Fruit fly (Drosophila melanogaster) whole organism, pupa: ENCODE results near the gene ctp.

Experiments used
- CG10348 ChIP-seq: fragments of 200-800 bp; sonication (Bioruptor generic); IDR thresholded peaks from 2 replicates; pipeline ENCODE4 v1.3.6; 2022; ENCODE audit warnings: missing biosample characterization, missing genetic modification characterization
- CG12605 ChIP-seq: fragments of 200-800 bp; sonication (Bioruptor generic); IDR thresholded peaks from 2 replicates; pipeline ENCODE4 v1.3.6; 2022; ENCODE audit warnings: missing biosample characterization, missing genetic modification characterization
- CG13204 ChIP-seq: fragments of 200-800 bp; sonication (Bioruptor generic); optimal IDR thresholded peaks from 2 replicates; lab custom pipeline; 2018; ENCODE audit warnings: missing biosample characterization, mild to moderate bottlenecking, missing genetic modification characterization, moderate library complexity
- CG14655 ChIP-seq: fragments of 200-800 bp; sonication (Bioruptor generic); optimal IDR thresholded peaks from 3 replicates; lab custom pipeline; 2017; ENCODE audit warnings: mild to moderate bottlenecking, missing biosample characterization, missing genetic modification reagents, missing genetic modification characterization
- CG15710 ChIP-seq: fragments of 200-800 bp; sonication (Bioruptor generic); optimal IDR thresholded peaks from 2 replicates; lab custom pipeline; 2018; ENCODE audit warnings: missing biosample characterization, mild to moderate bottlenecking, missing genetic modification characterization, moderate library complexity
- CG17806 ChIP-seq: fragments of 200-800 bp; sonication (Bioruptor generic); optimal IDR thresholded peaks from 2 replicates; lab custom pipeline; 2018; ENCODE audit warnings: missing biosample characterization, mild to moderate bottlenecking, missing genetic modification characterization, moderate library complexity
- CG32121 ChIP-seq: fragments of 200-800 bp; sonication (Bioruptor generic); IDR thresholded peaks from 2 replicates; pipeline ENCODE4 v1.3.6; 2022; ENCODE audit warnings: missing biosample characterization, missing genetic modification characterization
- CG34367 ChIP-seq: fragments of 200-800 bp; sonication (Bioruptor generic); optimal IDR thresholded peaks from 2 replicates; lab custom pipeline; 2018; ENCODE audit warnings: missing biosample characterization, mild to moderate bottlenecking, missing genetic modification characterization
- CG4496 ChIP-seq: fragments of 200-800 bp; sonication (Bioruptor generic); IDR thresholded peaks from 3 replicates; pipeline ENCODE4 v1.3.6; 2022; ENCODE audit warnings: missing biosample characterization, missing genetic modification characterization
- CG8159 ChIP-seq: fragments of 200-800 bp; sonication (Bioruptor generic); optimal IDR thresholded peaks from 3 replicates; lab custom pipeline; 2018; ENCODE audit warnings: missing biosample characterization, mild to moderate bottlenecking, missing genetic modification characterization, moderate library complexity
- CG8301 ChIP-seq: fragments of 200-800 bp; sonication (Bioruptor generic); optimal IDR thresholded peaks from 2 replicates; lab custom pipeline; 2018; ENCODE audit warnings: missing biosample characterization, mild to moderate bottlenecking, missing genetic modification characterization
- CG9948 ChIP-seq: fragments of 200-800 bp; sonication (Bioruptor generic); optimal IDR thresholded peaks from 2 replicates; lab custom pipeline; 2018; ENCODE audit warnings: missing biosample characterization, mild to moderate bottlenecking, missing genetic modification characterization, moderate library complexity
- D1 ChIP-seq: fragments of 200-800 bp; sonication (Bioruptor generic); optimal IDR thresholded peaks from 2 replicates; lab custom pipeline; 2018; ENCODE audit warnings: missing biosample characterization, mild to moderate bottlenecking, missing genetic modification characterization, moderate library complexity
- EcR ChIP-seq: fragments of 200-800 bp; sonication (Bioruptor generic); optimal IDR thresholded peaks from 3 replicates; lab custom pipeline; 2019; ENCODE audit warnings: missing biosample characterization, missing genetic modification characterization, mild to moderate bottlenecking, moderate library complexity, missing genetic modification reagents
- Pif1A ChIP-seq: fragments of 200-800 bp; sonication (Bioruptor generic); optimal IDR thresholded peaks from 3 replicates; lab custom pipeline; 2016; ENCODE audit warnings: missing biosample characterization, missing genetic modification characterization
- Pif1B ChIP-seq: fragments of 200-800 bp; sonication (Bioruptor generic); optimal IDR thresholded peaks from 3 replicates; lab custom pipeline; 2016; ENCODE audit warnings: missing biosample characterization, missing genetic modification characterization
- Snoo ChIP-seq: fragments of 200-800 bp; sonication (Bioruptor generic); optimal IDR thresholded peaks from 3 replicates; lab custom pipeline; 2017; ENCODE audit warnings: missing biosample characterization, mild to moderate bottlenecking, missing genetic modification characterization, inconsistent platforms
- fd96Ca ChIP-seq: fragments of 200-800 bp; sonication (Bioruptor generic); IDR thresholded peaks from 3 replicates; pipeline ENCODE4 v1.3.6; 2022; ENCODE audit warnings: missing biosample characterization, missing genetic modification characterization
- gl ChIP-seq: fragments of 200-800 bp; sonication (Bioruptor generic); optimal IDR thresholded peaks from 2 replicates; lab custom pipeline; 2018; ENCODE audit warnings: missing biosample characterization, mild to moderate bottlenecking, missing genetic modification characterization
- rn ChIP-seq: fragments of 200-800 bp; sonication (Bioruptor generic); IDR thresholded peaks from 2 replicates; pipeline ENCODE4 v1.3.6; 2022; ENCODE audit warnings: missing biosample characterization, missing genetic modification characterization

The ctp gene

DNA sequence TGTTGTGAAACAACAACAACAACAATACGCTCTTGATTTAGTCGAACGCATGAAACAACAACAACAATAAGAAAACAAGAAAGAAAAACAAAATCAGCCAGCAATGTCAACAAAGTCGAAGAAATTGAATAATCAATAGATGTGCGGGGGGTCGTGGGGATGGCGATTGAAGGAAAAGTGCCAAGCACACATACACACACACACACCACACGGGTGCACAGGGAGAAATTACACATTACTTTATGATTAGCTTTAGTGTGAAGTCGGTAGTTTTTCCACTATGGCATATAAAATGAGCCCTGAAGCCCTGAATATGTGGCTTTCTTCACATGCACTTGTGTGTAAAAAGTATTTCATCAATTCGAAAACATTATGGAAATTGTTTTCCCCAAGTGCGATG is 5.4 kb downstream of the ctp start:
- TF ChIP-seq Snoo (no peak), CG12605 (GFP tag; lab: Robert Waterston, UW) (no peak), CG9948 (tag; lab: Kevin White, UChicago) (no peak), Pif1B (no peak), CG17806 (tag; lab: Kevin White, UChicago) (no peak), CG34367 (no peak), D1 (no peak), CG32121 (GFP tag; lab: Robert Waterston, UW) (no peak), rn (GFP tag; lab: Robert Waterston, UW) (no peak), CG4496 (GFP tag; lab: Robert Waterston, UW) (no peak), gl (tag; lab: Kevin White, UChicago) (no peak)

DNA sequence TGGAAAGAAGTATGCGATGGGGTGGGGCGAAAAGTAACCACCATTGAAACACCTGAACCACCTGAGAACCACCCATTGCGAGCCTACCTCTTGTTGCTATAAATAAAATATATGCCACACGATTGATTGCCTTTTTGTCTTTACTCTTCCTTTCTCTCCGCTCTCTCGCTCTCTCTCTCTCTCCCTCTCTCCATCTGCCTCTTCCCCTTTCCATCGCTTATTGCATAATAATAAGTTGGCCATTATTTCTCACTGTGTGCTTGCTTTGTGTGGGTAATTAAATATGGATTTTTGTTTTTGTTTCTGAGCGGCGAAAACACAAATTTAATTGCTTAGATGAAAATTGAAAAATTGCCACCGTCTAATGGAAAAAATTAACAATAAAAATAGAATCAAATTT is 6.5 kb downstream of the ctp start:
- no peak for TF ChIP-seq CG13204 (GFP tag; lab: Kevin White, UChicago)
- TF ChIP-seq CG14655 (GFP tag; lab: Kevin White, UChicago), result no peak
- TF ChIP-seq CG17806 (tag; lab: Kevin White, UChicago), result no peak
- TF ChIP-seq fd96Ca (GFP tag; lab: Robert Waterston, UW), result no peak
- TF ChIP-seq Snoo, result no peak
- no peak for TF ChIP-seq gl (tag; lab: Kevin White, UChicago)
- TF ChIP-seq rn (GFP tag; lab: Robert Waterston, UW), result no peak
- no peak for TF ChIP-seq CG15710 (tag; lab: Kevin White, UChicago)
- no peak for TF ChIP-seq CG8159 (tag; lab: Kevin White, UChicago)
- TF ChIP-seq Pif1B, result no peak
- no peak for TF ChIP-seq D1
- no peak for TF ChIP-seq CG8301 (tag; lab: Kevin White, UChicago)
- no peak for TF ChIP-seq CG4496 (GFP tag; lab: Robert Waterston, UW)
- no peak for TF ChIP-seq EcR (GFP tag; lab: Kevin White, UChicago)
- TF ChIP-seq CG12605 (GFP tag; lab: Robert Waterston, UW), result no peak
- no peak for TF ChIP-seq Pif1A

DNA sequence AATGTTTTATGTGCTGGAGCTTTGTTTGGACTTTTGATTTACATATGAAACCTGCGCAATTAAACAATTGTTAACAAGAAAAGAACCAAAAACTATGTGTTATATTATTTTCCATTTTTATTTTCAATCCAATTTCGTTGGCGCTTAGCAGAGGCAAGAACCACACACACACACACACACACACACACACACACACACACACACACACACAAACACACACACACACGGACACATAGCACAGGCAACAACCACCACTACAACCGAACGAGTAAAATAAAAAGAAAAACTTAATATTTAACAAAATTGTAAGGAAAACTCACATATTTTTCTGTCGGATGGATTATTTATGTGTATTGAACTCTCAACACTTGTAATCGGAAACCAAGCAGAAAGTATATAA is 11.8 kb downstream of the ctp start:
- TF ChIP-seq fd96Ca (GFP tag; lab: Robert Waterston, UW), result no peak
- no peak for TF ChIP-seq CG8159 (tag; lab: Kevin White, UChicago)

DNA sequence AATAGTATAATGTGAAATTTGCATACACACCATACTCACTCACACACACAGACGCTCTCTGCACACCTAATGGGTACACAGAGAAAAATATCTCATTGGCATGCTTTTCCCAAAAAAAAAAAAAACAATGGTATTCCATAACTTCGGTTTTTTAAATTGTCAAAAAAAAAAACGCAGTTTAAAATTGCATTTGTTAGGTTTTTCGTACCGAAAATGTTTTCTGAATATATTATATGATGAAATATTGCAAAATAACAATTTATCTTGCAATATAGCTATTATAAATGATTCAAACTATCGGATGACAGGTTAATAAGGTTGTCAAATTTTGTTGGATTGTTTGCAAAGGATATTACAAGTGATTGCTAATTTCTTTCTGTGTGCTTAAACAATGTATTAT is 12.2 kb downstream of the ctp start:
- no peak for TF ChIP-seq Pif1B
- no peak for TF ChIP-seq CG13204 (GFP tag; lab: Kevin White, UChicago)
- TF ChIP-seq CG15710 (tag; lab: Kevin White, UChicago), result peak; percentile 5
- TF ChIP-seq Pif1A, result no peak
- no peak for TF ChIP-seq CG9948 (tag; lab: Kevin White, UChicago)
- no peak for TF ChIP-seq CG32121 (GFP tag; lab: Robert Waterston, UW)
- no peak for TF ChIP-seq fd96Ca (GFP tag; lab: Robert Waterston, UW)

DNA sequence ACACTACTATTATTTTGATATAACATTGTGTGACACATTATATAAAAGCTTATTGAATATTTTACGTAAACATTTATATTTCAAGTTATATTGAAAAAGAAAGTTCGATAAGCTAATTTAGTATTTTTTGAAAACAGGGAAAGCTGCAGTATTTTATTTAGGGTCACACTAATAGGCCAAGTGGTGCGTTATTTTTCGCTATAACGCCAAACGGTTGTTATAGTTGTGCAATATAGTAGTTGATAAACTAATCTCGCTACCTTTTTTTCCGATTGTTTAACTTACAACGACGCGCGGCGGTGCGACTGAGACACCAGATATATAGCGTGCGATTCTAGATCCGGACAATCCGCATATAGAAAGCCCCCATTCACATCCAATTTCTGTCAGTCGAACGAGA is 14.5 kb downstream of the ctp start, which contains the start of gene Pdha:
Gene Pdha (plus strand): TSS at position 167 of the 400 bp plus-strand sequence.
- TF ChIP-seq EcR (GFP tag; lab: Kevin White, UChicago) (no peak), CG15710 (tag; lab: Kevin White, UChicago) (no peak), CG14655 (GFP tag; lab: Kevin White, UChicago) (no peak), CG10348 (no peak), D1 (no peak)

DNA sequence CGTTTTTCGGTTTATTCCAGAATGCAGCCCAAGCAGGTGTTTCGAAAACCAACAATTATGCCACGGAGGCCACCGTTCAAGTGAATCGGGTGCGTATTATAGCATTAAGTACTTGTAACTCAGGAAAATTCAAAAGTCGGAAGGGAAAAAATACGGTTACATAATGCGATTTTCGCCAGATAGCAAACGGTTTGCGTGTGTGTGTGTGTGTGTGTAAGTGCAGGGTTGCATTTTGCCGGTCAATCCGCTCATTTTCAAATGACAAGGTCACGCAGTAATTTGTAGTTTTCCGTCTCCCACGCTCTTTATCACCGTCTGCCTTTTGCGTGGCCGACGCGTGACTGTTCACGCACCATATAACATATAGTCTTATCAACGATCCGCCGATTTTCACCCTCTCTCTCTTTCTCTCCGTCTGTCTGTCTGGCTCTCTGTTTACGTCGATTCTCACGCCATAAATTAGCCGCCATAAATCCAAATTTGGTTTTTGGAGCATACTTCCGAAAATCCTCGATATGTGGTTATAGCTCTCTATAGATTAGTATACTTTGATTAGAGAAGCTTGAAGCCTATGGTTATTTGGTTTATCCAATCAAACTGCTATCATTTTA is 15.3 kb downstream of the ctp start:
- TF ChIP-seq D1, result no peak
- no peak for TF ChIP-seq Pif1A

DNA sequence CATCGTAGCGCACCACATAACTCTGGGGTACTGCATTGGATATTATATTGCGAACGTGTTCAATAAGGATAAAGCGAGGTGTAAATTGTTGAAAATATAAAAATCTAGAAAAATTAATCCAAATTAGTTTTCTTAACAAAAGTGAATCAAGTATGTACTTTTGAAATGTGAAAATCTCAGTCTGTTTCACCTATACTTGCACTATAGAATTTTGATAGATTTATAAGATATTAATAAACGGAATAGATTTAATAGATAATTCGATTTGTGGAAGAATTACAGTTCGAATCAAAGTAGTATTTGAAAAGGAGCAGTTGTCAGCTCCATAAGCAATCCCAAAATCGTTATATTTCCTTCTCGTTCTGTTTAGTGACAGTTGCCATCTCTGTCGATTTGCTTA is 17.4 kb downstream of the ctp start, which contains the start of gene CG7024:
Gene CG7024 (plus strand): TSS at position 301 of the 400 bp plus-strand sequence.
- no peak for TF ChIP-seq fd96Ca (GFP tag; lab: Robert Waterston, UW)
- no peak for TF ChIP-seq CG4496 (GFP tag; lab: Robert Waterston, UW)
- no peak for TF ChIP-seq Pif1A
- TF ChIP-seq CG8159 (tag; lab: Kevin White, UChicago), result no peak
- TF ChIP-seq CG10348, result no peak
- no peak for TF ChIP-seq CG32121 (GFP tag; lab: Robert Waterston, UW)
- TF ChIP-seq D1, result no peak
- no peak for TF ChIP-seq CG34367
- TF ChIP-seq Snoo, result no peak
- no peak for TF ChIP-seq rn (GFP tag; lab: Robert Waterston, UW)
